Worm (Caenorhabditis elegans) whole organism, dauer: ENCODE measurements around the gene suex-1.

Source experiments
- unc-62 ChIP-seq: sonication (generic microtip); optimal IDR thresholded peaks from 2 replicates; lab custom pipeline; 2017; ENCODE audit warnings: missing biosample characterization, missing genetic modification reagents, missing genetic modification characterization

The suex-1 gene

ce11 chrII:5518910-5519309, 20.9 kb upstream of the suex-1 start, which contains the start of gene ZK177.2:
Gene ZK177.2 (plus strand): TSS chrII:5519210.
- no peak for TF ChIP-seq unc-62 (GFP tag; lab: Kevin White, UChicago)

- no peak for TF ChIP-seq unc-62 (GFP tag; lab: Kevin White, UChicago)
Observed at ce11 chrII:5518055-5518454, 20.0 kb upstream of the suex-1 start.

- no peak for TF ChIP-seq unc-62 (GFP tag; lab: Kevin White, UChicago)
Observed at ce11 chrII:5517643-5518042, 19.6 kb upstream of the suex-1 start, which contains the start of gene ZK177.9. Gene ZK177.9 (minus strand): TSS chrII:5517743.

ce11 chrII:5515542-5515941, 17.5 kb upstream of the suex-1 start, which contains the start of gene ZK177.3:
Gene ZK177.3 (plus strand): TSS chrII:5515842.
- no peak for TF ChIP-seq unc-62 (GFP tag; lab: Kevin White, UChicago)

ce11 chrII:5514846-5515245, 16.8 kb upstream of the suex-1 start, which contains the start of gene sahd-1:
Gene sahd-1 (minus strand): TSS chrII:5514945.
- TF ChIP-seq unc-62 (GFP tag; lab: Kevin White, UChicago) = no peak

ce11 chrII:5512473-5513097, 14.5 kb upstream of the suex-1 start:
- TF ChIP-seq unc-62 (GFP tag; lab: Kevin White, UChicago) = no peak

- no peak for TF ChIP-seq unc-62 (GFP tag; lab: Kevin White, UChicago)
Observed at ce11 chrII:5511417-5512353, 13.6 kb upstream of the suex-1 start.

- no peak for TF ChIP-seq unc-62 (GFP tag; lab: Kevin White, UChicago)
Observed at ce11 chrII:5505820-5506287, 7.8 kb upstream of the suex-1 start, which contains the start of gene npp-24. Gene npp-24 (plus strand): TSS chrII:5505870.

ce11 chrII:5503760-5504159, 5.7 kb upstream of the suex-1 start, which contains the start of gene cyp-44A1:
Gene cyp-44A1 (plus strand): TSS chrII:5504044.
- no peak for TF ChIP-seq unc-62 (GFP tag; lab: Kevin White, UChicago)

- TF ChIP-seq unc-62 (GFP tag; lab: Kevin White, UChicago) = no peak
Observed at ce11 chrII:5500986-5501657, 3.1 kb upstream of the suex-1 start, which contains the start of gene F12A10.8. Gene F12A10.8 (minus strand): TSS chrII:5501064.

- no peak for TF ChIP-seq unc-62 (GFP tag; lab: Kevin White, UChicago)
Observed at ce11 chrII:5500470-5500869, 2.4 kb upstream of the suex-1 start, which contains the start of gene fzy-1. Gene fzy-1 (plus strand): TSS chrII:5500770.

- no peak for TF ChIP-seq unc-62 (GFP tag; lab: Kevin White, UChicago)
Observed at ce11 chrII:5497541-5497940, 515 bp downstream of the suex-1 start.

ce11 chrII:5496375-5496774, 1.7 kb downstream of the suex-1 start, which contains the start of gene F12A10.1:
Gene F12A10.1 (plus strand): TSS chrII:5496540.
- no peak for TF ChIP-seq unc-62 (GFP tag; lab: Kevin White, UChicago)

ce11 chrII:5494405-5494804, 3.7 kb downstream of the suex-1 start, which contains the start of gene F12A10.6:
Gene F12A10.6 (minus strand): TSS chrII:5494505.
- no peak for TF ChIP-seq unc-62 (GFP tag; lab: Kevin White, UChicago)

ce11 chrII:5487844-5488243, 10.2 kb downstream of the suex-1 start, which contains the start of gene nep-5:
Gene nep-5 (plus strand): TSS chrII:5488144.
- no peak for TF ChIP-seq unc-62 (GFP tag; lab: Kevin White, UChicago)
